Fruit fly (Drosophila melanogaster): ENCODE data around the gene CG17283.

DNA sequence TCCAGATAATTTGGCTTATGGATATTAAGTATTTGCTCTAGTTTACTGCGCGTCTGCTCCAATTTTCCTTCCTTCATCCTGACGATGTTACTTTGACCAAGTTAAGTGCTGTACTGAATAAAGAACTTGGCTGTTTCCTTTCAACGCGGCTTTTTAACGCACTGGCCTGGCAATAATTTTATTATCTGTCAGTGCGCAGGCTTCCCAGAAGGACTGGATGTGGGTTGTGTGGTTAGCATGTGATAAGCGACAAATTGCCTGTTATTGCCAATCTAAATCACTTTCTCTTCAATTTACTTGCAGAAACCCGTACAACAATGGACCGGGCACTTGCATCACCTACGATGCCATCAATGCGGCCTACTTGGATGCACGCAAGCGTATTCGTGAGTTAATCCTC is 33.0 kb downstream of the CG17283 start, which contains the start of gene CG14331:
- TF ChIP-seq psq (optimal IDR thresholded peaks at IDR 0.05) (no peak), Dll (optimal IDR thresholded peaks at IDR 0.05) (no peak), usp (GFP tag; optimal IDR thresholded peaks at IDR 0.05) (no peak), CG8478 (optimal IDR thresholded peaks at IDR 0.05) (no peak), pan (optimal IDR thresholded peaks at IDR 0.05) (no peak)
